Worm (Caenorhabditis elegans): Measurements from ENCODE around the gene htrl-1.

htrl-1 gene

ce11 chrV:11521448-11521847 is 25.3 kb upstream of the htrl-1 start, which contains the start of gene pafo-1 (continued):
- TF ChIP-seq mab-9 (GFP tag; IDR thresholded peaks at IDR 0.05) (peak; percentile 67), ceh-82 (tag; optimal IDR thresholded peaks at IDR 0.05) (peak; percentile 80 to 93 (median 92)), ceh-88 (GFP tag; IDR thresholded peaks at IDR 0.05) (peak; percentile 20; the same call in 1 of the 2 replicates), grh-1 (GFP tag; IDR thresholded peaks at IDR 0.05) (peak; percentile 93), jun-1 (tag; optimal IDR thresholded peaks at IDR 0.05) (peak; percentile 88), ztf-11 (tag; optimal IDR thresholded peaks at IDR 0.05) (peak in 1 of 2 experiments; percentile 79), hlh-4 (tag; optimal IDR thresholded peaks at IDR 0.05) (no peak)

ce11 chrV:11520215-11520614 is 24.0 kb upstream of the htrl-1 start, which contains the start of the genes C55A6.11 and C55A6.7:
Gene C55A6.11 (plus strand): TSS chrV:11520515.
Gene C55A6.7 (minus strand): TSS chrV:11520530.
- TF ChIP-seq ces-1 (GFP tag; optimal IDR thresholded peaks at IDR 0.05) (no peak), nhr-20 (tag; optimal IDR thresholded peaks at IDR 0.05) (no peak), fkh-10 (GFP tag; optimal IDR thresholded peaks at IDR 0.05) (no peak), rnt-1 (tag; optimal IDR thresholded peaks at IDR 0.05) (no peak), unc-130 (tag; optimal IDR thresholded peaks at IDR 0.05) (no peak)

- TF ChIP-seq rnt-1 (tag; optimal IDR thresholded peaks at IDR 0.05), result no peak
- no peak for TF ChIP-seq sptf-1 (tag; optimal IDR thresholded peaks at IDR 0.05)
- no peak for TF ChIP-seq C34B4.2 (tag; optimal IDR thresholded peaks at IDR 0.05)
- TF ChIP-seq elt-3 (tag; optimal IDR thresholded peaks at IDR 0.05), result no peak
- TF ChIP-seq pqm-1 (tag; optimal IDR thresholded peaks at IDR 0.05), result no peak
- no peak for TF ChIP-seq sox-4 (tag; optimal IDR thresholded peaks at IDR 0.05)
- TF ChIP-seq pag-3 (tag; optimal IDR thresholded peaks at IDR 0.05; ENCODE audit: borderline replicate concordance, insufficient read depth), result no peak
- no peak for TF ChIP-seq ztf-4 (tag; optimal IDR thresholded peaks at IDR 0.05)
- TF ChIP-seq nhr-19 (GFP tag; conservative IDR thresholded peaks at IDR 0.05), result no peak
Observed at ce11 chrV:11517789-11518188, 21.6 kb upstream of the htrl-1 start, which contains the start of gene C55A6.4. Gene C55A6.4 (minus strand): TSS chrV:11517889.

ce11 chrV:11516141-11516591 is 20.0 kb upstream of the htrl-1 start, which contains the start of gene sdz-8:
Gene sdz-8 (minus strand): TSS chrV:11516191.
- TF ChIP-seq dsc-1 (tag; optimal IDR thresholded peaks at IDR 0.05) (no peak), mef-2 (tag; optimal IDR thresholded peaks at IDR 0.05) (no peak), unc-62 (GFP tag; optimal IDR thresholded peaks at IDR 0.05) (no peak), efl-1 (optimal IDR thresholded peaks at IDR 0.05) (no peak), efl-1 (GFP tag; optimal IDR thresholded peaks at IDR 0.05 in 1 of 2) (peak in 1 of 2 experiments; percentile 58), lin-14 (GFP tag; optimal IDR thresholded peaks at IDR 0.05) (peak; percentile 26), swsn-7 (tag; optimal IDR thresholded peaks at IDR 0.05) (no peak), elt-2 (tag; optimal IDR thresholded peaks at IDR 0.05) (no peak), unc-98 (GFP tag; IDR thresholded peaks at IDR 0.05) (no peak), skn-1 (tag; optimal IDR thresholded peaks at IDR 0.05) (peak; percentile 93), fos-1 (tag; optimal IDR thresholded peaks at IDR 0.05) (no peak)

- TF ChIP-seq egl-13 (tag; optimal IDR thresholded peaks at IDR 0.05), result no peak
- TF ChIP-seq hlh-4 (tag; optimal IDR thresholded peaks at IDR 0.05), result no peak
- TF ChIP-seq xbp-1 (tag; optimal IDR thresholded peaks at IDR 0.05), result no peak
- peak; percentile 21 for TF ChIP-seq dsc-1 (tag; optimal IDR thresholded peaks at IDR 0.05)
- no peak for TF ChIP-seq zag-1 (tag; optimal IDR thresholded peaks at IDR 0.05)
- no peak for TF ChIP-seq ces-1 (GFP tag; optimal IDR thresholded peaks at IDR 0.05)
- TF ChIP-seq unc-62 (GFP tag; optimal IDR thresholded peaks at IDR 0.05), result no peak
- no peak for TF ChIP-seq unc-130 (tag; optimal IDR thresholded peaks at IDR 0.05)
- TF ChIP-seq efl-1 (optimal IDR thresholded peaks at IDR 0.05), result no peak
- TF ChIP-seq efl-1 (GFP tag; optimal IDR thresholded peaks at IDR 0.05 in 1 of 2), result peak in 1 of 2 experiments; percentile 31
- no peak for TF ChIP-seq ztf-4 (tag; optimal IDR thresholded peaks at IDR 0.05)
- no peak for TF ChIP-seq alr-1 (tag; optimal IDR thresholded peaks at IDR 0.05; ENCODE audit: borderline replicate concordance)
- TF ChIP-seq vab-15 (tag; optimal IDR thresholded peaks at IDR 0.05), result no peak
- no peak for TF ChIP-seq pqm-1 (tag; optimal IDR thresholded peaks at IDR 0.05)
- no peak for TF ChIP-seq skn-1 (tag; optimal IDR thresholded peaks at IDR 0.05)
- no peak for TF ChIP-seq C16A3.4 (tag; optimal IDR thresholded peaks at IDR 0.05)
Observed at ce11 chrV:11515145-11515544, 19.0 kb upstream of the htrl-1 start.

Measured in whole organism, L1 larva.